Fruit fly (Drosophila melanogaster) whole organism, embryonic: ENCODE results near the gene Crz.

Source experiments
- BtbVII ChIP-seq: fragments of 200-800 bp; sonication (Bioruptor generic); optimal IDR thresholded peaks from 3 replicates; lab custom pipeline; 2017; ENCODE audit warnings: missing biosample characterization, mild to moderate bottlenecking, missing genetic modification characterization
- CG2116 ChIP-seq: fragments of 200-800 bp; sonication (Bioruptor generic); optimal IDR thresholded peaks from 3 replicates; lab custom pipeline; 2018; ENCODE audit warnings: missing biosample characterization, mild to moderate bottlenecking, missing genetic modification characterization
- CG5245 ChIP-seq: fragments of 200-800 bp; sonication (Bioruptor generic); optimal IDR thresholded peaks from 3 replicates; lab custom pipeline; 2016; ENCODE audit warnings: missing biosample characterization, missing genetic modification characterization
- Ets65A ChIP-seq: fragments of 200-800 bp; sonication (Bioruptor generic); peaks from one replicate; lab custom pipeline; 2016; ENCODE audit warnings: missing biosample characterization, missing genetic modification characterization
- Hmx ChIP-seq: fragments of 200-800 bp; sonication (Bioruptor generic); optimal IDR thresholded peaks from 2 replicates; lab custom pipeline; 2016; ENCODE audit warnings: missing biosample characterization, missing genetic modification characterization
- Neu2 ChIP-seq: fragments of 200-800 bp; sonication (Bioruptor generic); optimal IDR thresholded peaks from 3 replicates; lab custom pipeline; 2016; ENCODE audit warnings: missing biosample characterization, missing genetic modification characterization, borderline replicate concordance
- ase ChIP-seq: fragments of 200-800 bp; sonication (Bioruptor generic); IDR thresholded peaks from 3 replicates; pipeline ENCODE4 v1.3.6; 2022; ENCODE audit warnings: missing biosample characterization, missing genetic modification characterization
- bigmax ChIP-seq: fragments of 200-800 bp; sonication (Bioruptor generic); optimal IDR thresholded peaks from 2 replicates; lab custom pipeline; 2018; ENCODE audit warnings: missing biosample characterization, mild to moderate bottlenecking, missing genetic modification characterization
- cad ChIP-seq: fragments of >200 bp; optimal IDR thresholded peaks from 2 replicates; lab custom pipeline; 2017; ENCODE audit warnings: missing biosample characterization, missing genetic modification characterization
- gt ChIP-seq: fragments of 200-800 bp; sonication (Bioruptor generic); IDR thresholded peaks from 2 replicates; pipeline ENCODE4 v1.3.6; 2022; ENCODE audit warnings: missing biosample characterization, missing genetic modification characterization
- kay ChIP-seq: fragments of 200-800 bp; sonication (Bioruptor generic); optimal IDR thresholded peaks from 2 replicates; lab custom pipeline; 2016; ENCODE audit warnings: missing biosample characterization, missing genetic modification characterization

DNA sequence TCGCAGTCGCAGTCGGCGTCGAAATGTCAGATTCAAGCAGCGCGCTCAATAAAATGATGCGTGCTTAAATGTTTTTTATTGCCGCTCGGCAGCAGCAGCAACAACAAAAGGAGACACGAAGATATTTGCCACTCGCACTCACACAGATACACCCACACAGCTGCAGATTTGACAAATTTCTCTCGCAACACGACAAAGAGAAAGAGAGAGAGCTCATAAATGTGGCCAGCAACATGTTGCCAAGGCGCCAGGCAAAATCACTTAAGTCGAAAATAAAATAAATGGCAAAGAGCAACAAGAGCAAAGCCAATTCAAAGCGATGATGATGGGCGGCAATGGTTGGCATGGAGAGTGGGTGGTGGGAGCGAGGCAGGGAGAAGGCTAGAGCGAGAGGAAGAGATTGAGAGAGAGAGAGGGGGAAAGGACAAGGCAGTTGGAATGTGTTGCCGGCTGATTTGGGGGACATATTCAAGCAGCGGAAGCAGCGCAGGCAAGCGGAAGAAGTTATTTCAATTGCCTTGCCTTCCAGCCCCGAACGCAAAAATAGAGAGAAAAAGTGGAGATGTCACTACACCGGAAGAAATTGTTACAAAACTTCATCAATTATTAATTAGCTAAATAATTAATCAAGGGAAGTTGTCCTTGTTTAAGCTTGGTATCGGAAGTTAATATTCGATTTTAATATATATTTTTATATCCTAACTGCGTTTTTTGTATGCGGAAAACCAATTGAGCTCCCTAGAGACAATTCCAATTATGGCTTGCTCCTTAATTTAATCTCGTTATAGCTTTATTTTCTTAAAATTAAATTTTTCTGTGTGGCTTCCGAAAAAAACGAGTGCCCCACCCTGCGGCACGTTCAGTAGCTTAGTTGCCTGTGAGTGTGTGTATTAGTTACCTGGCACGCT is 32.4 kb downstream of the Crz start:
- TF ChIP-seq CG2116 (GFP tag; lab: Kevin White, UChicago), result peak; percentile 16
- TF ChIP-seq bigmax (GFP tag; lab: Kevin White, UChicago), result no peak
- TF ChIP-seq gt (GFP tag; lab: Robert Waterston, UW), result no peak
- no peak for TF ChIP-seq Neu2 (GFP tag; lab: Kevin White, UChicago)
- peak; percentile 23 for TF ChIP-seq kay (GFP tag; lab: Kevin White, UChicago)
- 0 out of 3 replicates have a peak, but pooled peaks have one; percentile 18 for TF ChIP-seq ase (GFP tag; lab: Robert Waterston, UW)
- peak; percentile 74 for TF ChIP-seq BtbVII
- TF ChIP-seq cad (GFP tag; lab: Kevin White, UChicago), result peak; percentile 57
- TF ChIP-seq Hmx (GFP tag; lab: Kevin White, UChicago), result no peak
- TF ChIP-seq Ets65A, result peak; percentile 93
- TF ChIP-seq CG5245, result peak; percentile 30
